Fruit fly (Drosophila melanogaster): ENCODE measurements around the gene MED10.

DNA sequence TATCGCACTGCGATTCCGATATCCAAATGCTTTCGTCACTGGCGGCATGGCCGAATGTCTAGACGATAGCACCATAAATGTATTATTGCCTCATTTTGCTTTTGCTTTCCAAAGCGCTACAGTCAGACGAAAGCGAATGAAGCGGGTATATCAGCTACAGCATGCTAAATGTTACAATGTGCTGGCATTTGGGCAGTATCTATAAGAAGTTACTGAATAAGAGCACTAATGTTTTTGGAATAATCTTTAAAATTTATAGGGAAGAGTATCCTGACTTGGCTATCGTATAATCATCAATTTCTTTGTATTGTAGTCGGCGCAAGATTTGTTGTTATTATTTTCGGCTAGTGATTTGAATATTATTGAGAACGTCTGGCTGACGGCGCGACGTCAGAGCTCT, 28.6 kb upstream of the MED10 start:
- TF ChIP-seq toe (GFP tag; optimal IDR thresholded peaks at IDR 0.05): no peak
- TF ChIP-seq pad (GFP tag; optimal IDR thresholded peaks at IDR 0.05): no peak
- TF ChIP-seq CG7045 (GFP tag; optimal IDR thresholded peaks at IDR 0.05): no peak
- no peak for TF ChIP-seq bab1 (GFP tag; optimal IDR thresholded peaks at IDR 0.05)
- TF ChIP-seq CG5204 (GFP tag; optimal IDR thresholded peaks at IDR 0.05): no peak
- peak; percentile 12 for TF ChIP-seq CG7101 (tag; optimal IDR thresholded peaks at IDR 0.05)
- TF ChIP-seq ovo (GFP tag; optimal IDR thresholded peaks at IDR 0.05): no peak
- no peak for TF ChIP-seq Crg-1 (GFP tag; optimal IDR thresholded peaks at IDR 0.05)
- no peak for TF ChIP-seq kay (GFP tag; ENCODE audit: borderline replicate concordance)
- TF ChIP-seq CG11617 (GFP tag; optimal IDR thresholded peaks at IDR 0.05): no peak
- no peak for TF ChIP-seq cic (GFP tag; optimal IDR thresholded peaks at IDR 0.05)
- no peak for TF ChIP-seq CG1620 (GFP tag; optimal IDR thresholded peaks at IDR 0.05)
- TF ChIP-seq CG14711 (tag; optimal IDR thresholded peaks at IDR 0.05): no peak

All from whole organism, adult.